Worm (Caenorhabditis elegans) whole organism, late embryonic: ENCODE data around the gene pgam-5.

Source experiments
- ceh-18 ChIP-seq: sonication (generic microtip); optimal IDR thresholded peaks from 2 replicates; lab custom pipeline; 2016; ENCODE audit warnings: missing genetic modification characterization, missing compliant biosample characterization
- ceh-19 ChIP-seq: fragments of 200-800 bp; sonication (Bioruptor generic); optimal IDR thresholded peaks from 2 replicates; lab custom pipeline; 2018; ENCODE audit warnings: mild to moderate bottlenecking, missing genetic modification characterization, missing compliant biosample characterization
- ceh-9 ChIP-seq: sonication (generic microtip); optimal IDR thresholded peaks from 2 replicates; lab custom pipeline; 2016; ENCODE audit warnings: mild to moderate bottlenecking, missing genetic modification characterization, inconsistent platforms, missing compliant biosample characterization
- hlh-15 ChIP-seq: sonication (generic microtip); optimal IDR thresholded peaks from 2 replicates; lab custom pipeline; 2016; ENCODE audit warnings: missing genetic modification characterization, missing compliant biosample characterization
- nhr-11 ChIP-seq: fragments of 150-350 bp; optimal IDR thresholded peaks from 2 replicates; lab custom pipeline; 2014; ENCODE audit warnings: missing biosample characterization, missing genetic modification characterization
- pqm-1 ChIP-seq: sonication (generic microtip); optimal IDR thresholded peaks from 2 replicates; lab custom pipeline; 2016; ENCODE audit warnings: missing genetic modification characterization, missing compliant biosample characterization
- pros-1 ChIP-seq: fragments of 150-350 bp; optimal IDR thresholded peaks from 2 replicates; lab custom pipeline; 2014; ENCODE audit warnings: missing biosample characterization, missing genetic modification reagents, missing genetic modification characterization
- rnt-1 ChIP-seq: sonication (generic microtip); optimal IDR thresholded peaks from 2 replicates; lab custom pipeline; 2016; ENCODE audit warnings: missing genetic modification characterization, missing compliant biosample characterization
- sox-2 ChIP-seq: fragments of 200-800 bp; sonication (Bioruptor generic); IDR thresholded peaks from 2 replicates; pipeline ENCODE4 v1.3.6; 2022; ENCODE audit warnings: missing genetic modification reagents, missing genetic modification characterization, missing compliant biosample characterization
- syd-9 ChIP-seq: sonication (generic microtip); optimal IDR thresholded peaks from 2 replicates; lab custom pipeline; 2016; ENCODE audit warnings: mild to moderate bottlenecking, missing genetic modification characterization, moderate library complexity, missing compliant biosample characterization
- tbx-2 ChIP-seq: sonication (generic microtip); optimal IDR thresholded peaks from 2 replicates; lab custom pipeline; 2016; ENCODE audit warnings: missing genetic modification characterization, missing compliant biosample characterization
- unc-86 ChIP-seq: sonication (generic microtip); optimal IDR thresholded peaks from 2 replicates; lab custom pipeline; 2016; ENCODE audit warnings: missing genetic modification characterization, missing compliant biosample characterization
- zip-5 ChIP-seq: sonication (generic microtip); optimal IDR thresholded peaks from 2 replicates; lab custom pipeline; 2016; ENCODE audit warnings: missing genetic modification characterization, missing compliant biosample characterization

DNA sequence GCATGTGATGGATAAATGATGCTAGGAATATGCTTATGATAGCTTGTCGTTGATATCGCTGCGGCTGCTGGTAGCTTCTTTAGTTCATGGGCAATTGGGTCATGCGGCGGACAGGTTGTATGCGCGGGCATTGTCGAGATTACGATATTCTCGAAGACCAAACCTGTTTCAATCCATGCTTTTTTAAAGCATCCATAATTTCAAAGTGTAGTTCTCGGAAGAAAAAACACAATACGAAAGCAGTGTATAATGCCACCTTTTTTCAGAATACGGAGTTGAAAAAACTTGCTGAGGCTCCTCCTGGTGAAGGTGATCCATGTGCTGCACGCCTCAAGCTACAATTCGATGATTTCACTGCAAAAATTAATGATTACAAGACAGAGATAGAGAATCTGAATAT lies 6.8 kb upstream of the pgam-5 start, which contains the start of gene osm-8:
- TF ChIP-seq sox-2 (GFP tag; lab: Robert Waterston, UW) = no peak
- no peak for TF ChIP-seq nhr-11
- TF ChIP-seq ceh-18 (tag; lab: Kevin White, UChicago) = no peak
- no peak for TF ChIP-seq syd-9 (tag; lab: Kevin White, UChicago)
- TF ChIP-seq ceh-19 (GFP tag; lab: Kevin White, UChicago) = no peak
- no peak for TF ChIP-seq hlh-15 (tag; lab: Kevin White, UChicago)
- TF ChIP-seq rnt-1 (tag; lab: Kevin White, UChicago) = no peak
- TF ChIP-seq tbx-2 (tag; lab: Kevin White, UChicago) = no peak
- no peak for TF ChIP-seq pqm-1
- TF ChIP-seq zip-5 (tag; lab: Kevin White, UChicago) = no peak
- no peak for TF ChIP-seq ceh-9 (tag; lab: Kevin White, UChicago)
- no peak for TF ChIP-seq unc-86 (tag; lab: Kevin White, UChicago)
- TF ChIP-seq pros-1 (tag; lab: Kevin White, UChicago) = no peak
